Fruit fly (Drosophila melanogaster): ENCODE measurements around the gene Nrd1.

- TF ChIP-seq ttk (optimal IDR thresholded peaks at IDR 0.05) (no peak), psq (optimal IDR thresholded peaks at IDR 0.05) (no peak)
Observed at dm6 chrX:11877165-11877564, 8.5 kb upstream of the Nrd1 start, which contains the start of gene CG10352.
